Fruit fly (Drosophila melanogaster): Measurements from ENCODE around the gene CG31287.

The CG31287 gene

dm6 chr3R:16244241-16244977 is 41.2 kb downstream of the CG31287 start:
- TF ChIP-seq Clk (GFP tag; optimal IDR thresholded peaks at IDR 0.05) = no peak
- peak; percentile 42 for TF ChIP-seq cic (GFP tag; optimal IDR thresholded peaks at IDR 0.05)
- TF ChIP-seq ovo (GFP tag; optimal IDR thresholded peaks at IDR 0.05) = no peak
- TF ChIP-seq pad (GFP tag; optimal IDR thresholded peaks at IDR 0.05) = no peak
- no peak for TF ChIP-seq kay (GFP tag; ENCODE audit: borderline replicate concordance)
- no peak for TF ChIP-seq CG33017 (tag; optimal IDR thresholded peaks at IDR 0.05)
- peak; percentile 60 for TF ChIP-seq tj (GFP tag; optimal IDR thresholded peaks at IDR 0.05)
- no peak for TF ChIP-seq CG5204 (GFP tag; optimal IDR thresholded peaks at IDR 0.05)
- peak; percentile 42 for TF ChIP-seq CG12768 (GFP tag; optimal IDR thresholded peaks at IDR 0.05)
- no peak for TF ChIP-seq CG7045 (GFP tag; optimal IDR thresholded peaks at IDR 0.05)
- no peak for TF ChIP-seq Mnt (GFP tag; optimal IDR thresholded peaks at IDR 0.05)
- TF ChIP-seq Crg-1 (GFP tag; optimal IDR thresholded peaks at IDR 0.05) = peak; percentile 15
- TF ChIP-seq CG7101 (tag; optimal IDR thresholded peaks at IDR 0.05) = no peak

DNA sequence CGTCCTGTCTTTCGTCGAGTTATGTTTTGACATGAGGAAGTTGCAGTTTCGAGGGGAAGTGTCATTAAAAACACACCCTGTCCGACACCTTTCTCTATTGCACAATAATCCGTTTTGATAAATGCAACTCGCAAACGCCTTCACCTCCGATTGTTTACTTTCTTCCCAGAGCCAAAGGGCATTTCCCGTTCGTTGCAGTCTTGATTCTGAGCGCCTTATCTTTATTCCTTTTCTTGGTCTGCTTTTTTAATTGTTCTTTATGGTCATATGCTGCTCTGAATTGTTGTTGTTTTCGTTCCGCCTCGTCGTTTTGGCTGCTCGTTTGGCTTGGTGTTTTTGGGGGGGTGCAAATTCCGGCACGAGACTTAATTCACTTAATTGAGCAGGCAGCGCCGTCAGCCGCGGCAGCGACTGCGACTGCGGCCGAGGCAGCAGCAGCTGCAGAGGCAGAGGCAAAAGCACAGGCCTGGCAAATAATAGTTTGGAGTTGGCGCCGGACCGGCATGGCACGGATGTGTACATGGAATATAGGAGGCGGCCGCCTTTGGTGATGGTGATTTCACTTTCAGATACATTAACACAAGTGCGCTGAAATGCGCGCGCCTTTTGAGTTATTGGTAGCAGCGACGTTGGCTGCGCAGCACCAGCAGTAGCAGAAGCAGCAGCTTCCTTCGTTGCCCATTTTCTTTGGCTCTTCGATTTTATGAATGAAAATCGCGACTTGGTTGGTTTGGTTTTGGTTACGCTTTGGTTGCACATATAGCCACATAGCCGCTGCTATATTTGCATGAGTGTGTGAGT is 42.3 kb downstream of the CG31287 start:
- no peak for TF ChIP-seq ovo (GFP tag; optimal IDR thresholded peaks at IDR 0.05)
- TF ChIP-seq CG7045 (GFP tag; optimal IDR thresholded peaks at IDR 0.05) = no peak
- TF ChIP-seq CG5204 (GFP tag; optimal IDR thresholded peaks at IDR 0.05) = no peak
- no peak for TF ChIP-seq CG11617 (GFP tag; optimal IDR thresholded peaks at IDR 0.05)
- TF ChIP-seq cnc (optimal IDR thresholded peaks at IDR 0.05) = no peak
- TF ChIP-seq Crg-1 (GFP tag; optimal IDR thresholded peaks at IDR 0.05) = no peak
- no peak for TF ChIP-seq cic (GFP tag; optimal IDR thresholded peaks at IDR 0.05)
- TF ChIP-seq tj (GFP tag; optimal IDR thresholded peaks at IDR 0.05) = no peak
- no peak for TF ChIP-seq bab1 (GFP tag; optimal IDR thresholded peaks at IDR 0.05)
- no peak for TF ChIP-seq Mnt (GFP tag; optimal IDR thresholded peaks at IDR 0.05)
- TF ChIP-seq pad (GFP tag; optimal IDR thresholded peaks at IDR 0.05) = no peak
- TF ChIP-seq CG14711 (tag; optimal IDR thresholded peaks at IDR 0.05) = no peak
- no peak for TF ChIP-seq CG7101 (tag; optimal IDR thresholded peaks at IDR 0.05)
- no peak for TF ChIP-seq toe (GFP tag; optimal IDR thresholded peaks at IDR 0.05)
- TF ChIP-seq Hr96 (GFP tag; optimal IDR thresholded peaks at IDR 0.05) = no peak
- TF ChIP-seq kay (GFP tag; ENCODE audit: borderline replicate concordance) = no peak
- TF ChIP-seq CG1620 (GFP tag; optimal IDR thresholded peaks at IDR 0.05) = no peak
- no peak for TF ChIP-seq CG12768 (GFP tag; optimal IDR thresholded peaks at IDR 0.05)
- TF ChIP-seq Clk (GFP tag; optimal IDR thresholded peaks at IDR 0.05) = no peak
- no peak for TF ChIP-seq CG33017 (tag; optimal IDR thresholded peaks at IDR 0.05)

DNA sequence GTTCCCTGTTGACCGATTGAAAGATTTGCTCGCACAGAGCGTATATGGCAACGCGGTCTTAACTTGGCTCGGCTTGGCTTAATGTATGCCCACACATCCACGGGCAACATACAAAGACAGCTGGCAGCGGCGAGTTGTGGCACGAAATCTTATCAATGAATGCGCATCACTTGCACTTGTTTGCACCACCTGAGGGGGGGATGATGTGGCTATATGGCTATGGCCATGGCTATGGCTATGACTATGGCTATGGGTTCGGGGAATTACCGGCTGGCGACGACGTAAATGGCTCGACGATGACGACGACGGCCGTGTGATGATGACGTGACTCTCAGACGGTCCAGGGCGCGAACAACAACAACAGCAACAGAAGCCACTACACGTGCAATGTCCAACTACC is 43.9 kb downstream of the CG31287 start:
- no peak for TF ChIP-seq CG7045 (GFP tag; optimal IDR thresholded peaks at IDR 0.05)
- TF ChIP-seq cnc (optimal IDR thresholded peaks at IDR 0.05) = no peak
- TF ChIP-seq kay (GFP tag; ENCODE audit: borderline replicate concordance) = no peak
- no peak for TF ChIP-seq CG14711 (tag; optimal IDR thresholded peaks at IDR 0.05)
- no peak for TF ChIP-seq tj (GFP tag; optimal IDR thresholded peaks at IDR 0.05)
- TF ChIP-seq CG11617 (GFP tag; optimal IDR thresholded peaks at IDR 0.05) = no peak
- TF ChIP-seq CG1620 (GFP tag; optimal IDR thresholded peaks at IDR 0.05) = no peak
- no peak for TF ChIP-seq CG5204 (GFP tag; optimal IDR thresholded peaks at IDR 0.05)
- TF ChIP-seq cic (GFP tag; optimal IDR thresholded peaks at IDR 0.05) = no peak
- no peak for TF ChIP-seq Clk (GFP tag; optimal IDR thresholded peaks at IDR 0.05)
- TF ChIP-seq pad (GFP tag; optimal IDR thresholded peaks at IDR 0.05) = no peak
- no peak for TF ChIP-seq Mnt (GFP tag; optimal IDR thresholded peaks at IDR 0.05)
- TF ChIP-seq bab1 (GFP tag; optimal IDR thresholded peaks at IDR 0.05) = no peak

- TF ChIP-seq Clk (GFP tag; optimal IDR thresholded peaks at IDR 0.05) (peak; percentile 96), pad (GFP tag; optimal IDR thresholded peaks at IDR 0.05) (peak; percentile 56), CG1620 (GFP tag; optimal IDR thresholded peaks at IDR 0.05) (no peak), kay (GFP tag; ENCODE audit: borderline replicate concordance) (no peak), toe (GFP tag; optimal IDR thresholded peaks at IDR 0.05) (peak; percentile 91), CG7101 (tag; optimal IDR thresholded peaks at IDR 0.05) (peak; percentile 75), CG14711 (tag; optimal IDR thresholded peaks at IDR 0.05) (peak; percentile 74), Mnt (GFP tag; optimal IDR thresholded peaks at IDR 0.05) (no peak), tj (GFP tag; optimal IDR thresholded peaks at IDR 0.05) (peak; percentile 15), CG5204 (GFP tag; optimal IDR thresholded peaks at IDR 0.05) (peak; percentile 76), CG7045 (GFP tag; optimal IDR thresholded peaks at IDR 0.05) (peak; percentile 93), Hr96 (GFP tag; optimal IDR thresholded peaks at IDR 0.05) (peak; percentile 59), Crg-1 (GFP tag; optimal IDR thresholded peaks at IDR 0.05) (no peak), CG12768 (GFP tag; optimal IDR thresholded peaks at IDR 0.05) (peak; percentile 96), CG33017 (tag; optimal IDR thresholded peaks at IDR 0.05) (peak; percentile 62), CG11617 (GFP tag; optimal IDR thresholded peaks at IDR 0.05) (peak; percentile 36)
Measured at dm6 chr3R:16247609-16248499, 44.7 kb downstream of the CG31287 start.

- TF ChIP-seq CG33017 (tag; optimal IDR thresholded peaks at IDR 0.05) = no peak
- no peak for TF ChIP-seq CG7101 (tag; optimal IDR thresholded peaks at IDR 0.05)
- TF ChIP-seq toe (GFP tag; optimal IDR thresholded peaks at IDR 0.05) = no peak
- TF ChIP-seq kay (GFP tag; ENCODE audit: borderline replicate concordance) = no peak
- no peak for TF ChIP-seq CG11617 (GFP tag; optimal IDR thresholded peaks at IDR 0.05)
- no peak for TF ChIP-seq pad (GFP tag; optimal IDR thresholded peaks at IDR 0.05)
- no peak for TF ChIP-seq CG1620 (GFP tag; optimal IDR thresholded peaks at IDR 0.05)
- TF ChIP-seq ovo (GFP tag; optimal IDR thresholded peaks at IDR 0.05) = no peak
- no peak for TF ChIP-seq Hr96 (GFP tag; optimal IDR thresholded peaks at IDR 0.05)
- no peak for TF ChIP-seq bab1 (GFP tag; optimal IDR thresholded peaks at IDR 0.05)
- no peak for TF ChIP-seq CG5204 (GFP tag; optimal IDR thresholded peaks at IDR 0.05)
- TF ChIP-seq cic (GFP tag; optimal IDR thresholded peaks at IDR 0.05) = no peak
- no peak for TF ChIP-seq Crg-1 (GFP tag; optimal IDR thresholded peaks at IDR 0.05)
- no peak for TF ChIP-seq cnc (optimal IDR thresholded peaks at IDR 0.05)
- TF ChIP-seq CG12768 (GFP tag; optimal IDR thresholded peaks at IDR 0.05) = no peak
Measured at dm6 chr3R:16248500-16249025, 45.4 kb downstream of the CG31287 start.
